Worm (Caenorhabditis elegans) whole organism, L4 larva: ENCODE data around the gene Y45F10B.12.
"Not testable (repeated sequence)": the region's sequence is repeated elsewhere in the genome, so short reads cannot be mapped to it uniquely, and the experiment has no call there.

Experiments used
- F44E2.7 ChIP-seq: fragments of 200-800 bp; sonication (Bioruptor generic); IDR thresholded peaks from 2 replicates; pipeline ENCODE4 v2.1.2; 2022; ENCODE audit warnings: missing genetic modification characterization, missing compliant biosample characterization
- T26A8.4 ChIP-seq: fragments of 200-800 bp; sonication (Bioruptor generic); IDR thresholded peaks from 2 replicates; pipeline ENCODE4 v1.3.6; 2022; ENCODE audit warnings: missing genetic modification characterization, missing compliant biosample characterization
- Y105C5A.15 ChIP-seq: fragments of 200-800 bp; sonication (Bioruptor generic); IDR thresholded peaks from 2 replicates; pipeline ENCODE4 v1.3.6; 2022; ENCODE audit warnings: missing genetic modification characterization, missing compliant biosample characterization
- Y48G9A.11 ChIP-seq: fragments of 200-800 bp; sonication (Bioruptor generic); IDR thresholded peaks from 2 replicates; pipeline ENCODE4 v1.3.6; 2022; ENCODE audit warnings: missing genetic modification reagents, missing genetic modification characterization, missing compliant biosample characterization
- ZK337.2 ChIP-seq: fragments of 200-800 bp; sonication (Bioruptor generic); IDR thresholded peaks from 2 replicates; pipeline ENCODE4 v1.3.6; 2022; ENCODE audit warnings: missing genetic modification reagents, missing genetic modification characterization, missing compliant biosample characterization
- ZK546.5 ChIP-seq, 2 experiments: sonication (generic microtip); optimal IDR thresholded peaks; 2 replicates each; lab custom pipeline; 2017; ENCODE audit warnings: missing biosample characterization in 2 of 2, missing genetic modification characterization in 2 of 2
- aha-1 ChIP-seq: fragments of 150-350 bp; peaks from one replicate; lab custom pipeline; 2014; ENCODE audit warnings: missing biosample characterization, missing genetic modification characterization
- ama-1 ChIP-seq: fragments of 150-350 bp; optimal IDR thresholded peaks from 2 replicates; lab custom pipeline; 2014; ENCODE audit warnings: inconsistent platforms, mixed read lengths
- ceh-20 ChIP-seq: fragments of 200-800 bp; sonication (Bioruptor generic); IDR thresholded peaks from 2 replicates; pipeline ENCODE4 v1.3.6; 2022; ENCODE audit warnings: missing genetic modification reagents, missing genetic modification characterization, missing compliant biosample characterization
- ceh-28 ChIP-seq: fragments of 150-350 bp; optimal IDR thresholded peaks from 2 replicates; lab custom pipeline; 2014; ENCODE audit warnings: missing biosample characterization, missing genetic modification reagents, missing genetic modification characterization
- ceh-32 ChIP-seq: sonication (generic microtip); optimal IDR thresholded peaks from 2 replicates; lab custom pipeline; 2016; ENCODE audit warnings: mild to moderate bottlenecking, missing genetic modification characterization, missing compliant biosample characterization; ENCODE audit not compliant: poor library complexity
- daf-8 ChIP-seq: fragments of 200-800 bp; sonication (Bioruptor generic); IDR thresholded peaks from 2 replicates; pipeline ENCODE4 v1.3.6; 2022; ENCODE audit warnings: missing genetic modification characterization, missing compliant biosample characterization
- dmd-6 ChIP-seq: fragments of 200-800 bp; sonication (Bioruptor generic); IDR thresholded peaks from 2 replicates; pipeline ENCODE4 v1.3.6; 2022; ENCODE audit warnings: missing genetic modification reagents, missing genetic modification characterization, missing compliant biosample characterization
- fkh-10 ChIP-seq: fragments of 150-350 bp; optimal IDR thresholded peaks from 2 replicates; lab custom pipeline; 2014; ENCODE audit warnings: missing biosample characterization, missing genetic modification reagents, missing genetic modification characterization
- lin-1 ChIP-seq: fragments of 200-800 bp; sonication (Bioruptor generic); IDR thresholded peaks from 2 replicates; pipeline ENCODE4 v1.3.6; 2022; ENCODE audit warnings: missing genetic modification reagents, missing genetic modification characterization, missing compliant biosample characterization
- lin-13 ChIP-seq: fragments of 150-350 bp; optimal IDR thresholded peaks from 2 replicates; lab custom pipeline; 2014; ENCODE audit warnings: missing biosample characterization, missing genetic modification reagents, missing genetic modification characterization
- lin-15B ChIP-seq: fragments of 150-350 bp; sonication (generic microtip); optimal IDR thresholded peaks from 3 replicates; lab custom pipeline; 2014; ENCODE audit warnings: missing biosample characterization, missing genetic modification characterization
- madf-5 ChIP-seq, 2 experiments: fragments of 200-800 bp; sonication (Bioruptor generic); IDR thresholded peaks; 2 replicates each; pipeline ENCODE4 v1.3.6; 2022; ENCODE audit warnings: missing compliant biosample characterization in 2 of 2, missing genetic modification characterization in 2 of 2
- madf-9 ChIP-seq: fragments of 200-800 bp; sonication (Bioruptor generic); conservative IDR thresholded peaks from 2 replicates; pipeline ENCODE4 v1.3.6; 2022; ENCODE audit warnings: missing genetic modification reagents, missing genetic modification characterization, missing compliant biosample characterization
- nhr-10 ChIP-seq: fragments of 150-350 bp; optimal IDR thresholded peaks from 2 replicates; lab custom pipeline; 2014; ENCODE audit warnings: missing biosample characterization, missing genetic modification characterization
- nhr-102 ChIP-seq: sonication (generic microtip); optimal IDR thresholded peaks from 2 replicates; lab custom pipeline; 2016; ENCODE audit warnings: mild to moderate bottlenecking, missing genetic modification characterization, moderate library complexity, missing compliant biosample characterization
- nhr-25 ChIP-seq: sonication (generic microtip); optimal IDR thresholded peaks from 2 replicates; lab custom pipeline; 2017; ENCODE audit warnings: missing genetic modification characterization, mild to moderate bottlenecking, missing compliant biosample characterization, antibody characterized with exemption, moderate library complexity, borderline replicate concordance; ENCODE audit not compliant: insufficient read depth
- nhr-42 ChIP-seq: fragments of 200-800 bp; sonication (Bioruptor generic); IDR thresholded peaks from 2 replicates; pipeline ENCODE4 v1.3.6; 2022; ENCODE audit warnings: missing genetic modification characterization, missing compliant biosample characterization
- nhr-77 ChIP-seq: fragments of 150-350 bp; optimal IDR thresholded peaks from 2 replicates; lab custom pipeline; 2014; ENCODE audit warnings: missing biosample characterization, missing genetic modification characterization
- pha-4 ChIP-seq, 2 experiments: fragments of 150-350 bp in 1 of 2; fragments of 200-800 bp in 1 of 2; sonication (Bioruptor generic) in 1 of 2; IDR thresholded peaks in 1 of 2; optimal IDR thresholded peaks in 1 of 2; 2 replicates each; pipeline versions ENCODE4 v1.3.6 to Lab custom; 2014 to 2022; ENCODE audit warnings: missing genetic modification characterization in 2 of 2, missing genetic modification reagents in 2 of 2, missing biosample characterization in 1 of 2, missing compliant biosample characterization in 1 of 2
- php-3 ChIP-seq: fragments of 200-800 bp; sonication (Bioruptor generic); IDR thresholded peaks from 2 replicates; pipeline ENCODE4 v1.3.6; 2022; ENCODE audit warnings: missing genetic modification reagents, missing genetic modification characterization, missing compliant biosample characterization
- sdz-12 ChIP-seq: fragments of 200-800 bp; sonication (Bioruptor generic); optimal IDR thresholded peaks from 2 replicates; lab custom pipeline; 2018; ENCODE audit warnings: mild to moderate bottlenecking, missing genetic modification characterization, missing compliant biosample characterization
- set-16 ChIP-seq: fragments of 200-800 bp; sonication (Bioruptor generic); IDR thresholded peaks from 2 replicates; pipeline ENCODE4 v1.3.6; 2022; ENCODE audit warnings: missing genetic modification reagents, missing genetic modification characterization, missing compliant biosample characterization
- snpc-4 ChIP-seq: fragments of 150-350 bp; optimal IDR thresholded peaks from 2 replicates; lab custom pipeline; 2014; ENCODE audit warnings: missing biosample characterization, missing genetic modification characterization
- spr-3 ChIP-seq: fragments of 200-800 bp; sonication (Bioruptor generic); optimal IDR thresholded peaks from 2 replicates; lab custom pipeline; 2018; ENCODE audit warnings: mild to moderate bottlenecking, missing genetic modification characterization, missing compliant biosample characterization
- tag-97 ChIP-seq: fragments of 200-800 bp; sonication (Bioruptor generic); IDR thresholded peaks from 2 replicates; pipeline ENCODE4 v1.3.6; 2022; ENCODE audit warnings: missing genetic modification characterization, missing compliant biosample characterization
- tra-1 ChIP-seq: fragments of 200-800 bp; sonication (Bioruptor generic); IDR thresholded peaks from 2 replicates; pipeline ENCODE4 v1.3.6; 2022; ENCODE audit warnings: missing genetic modification reagents, missing genetic modification characterization, missing compliant biosample characterization
- unc-39 ChIP-seq: sonication (generic microtip); optimal IDR thresholded peaks from 2 replicates; lab custom pipeline; 2017; ENCODE audit warnings: missing biosample characterization, missing genetic modification characterization
- unc-62 ChIP-seq, 3 experiments: fragments of 150-350 bp in 1 of 3; sonication (generic microtip); optimal IDR thresholded peaks in 2 of 3; peaks in 1 of 3; 1 replicate in 1 of 3; 2 replicates in 2 of 3; lab custom pipeline; 2014 to 2017; ENCODE audit warnings: missing biosample characterization in 3 of 3, missing genetic modification characterization in 3 of 3, missing genetic modification reagents in 3 of 3, missing genotype in 1 of 3
- zfp-3 ChIP-seq: fragments of 200-800 bp; sonication (Bioruptor generic); conservative IDR thresholded peaks from 2 replicates; pipeline ENCODE4 v1.3.6; 2022; ENCODE audit warnings: missing genetic modification reagents, missing genetic modification characterization, missing compliant biosample characterization

Gene Y45F10B.12

DNA sequence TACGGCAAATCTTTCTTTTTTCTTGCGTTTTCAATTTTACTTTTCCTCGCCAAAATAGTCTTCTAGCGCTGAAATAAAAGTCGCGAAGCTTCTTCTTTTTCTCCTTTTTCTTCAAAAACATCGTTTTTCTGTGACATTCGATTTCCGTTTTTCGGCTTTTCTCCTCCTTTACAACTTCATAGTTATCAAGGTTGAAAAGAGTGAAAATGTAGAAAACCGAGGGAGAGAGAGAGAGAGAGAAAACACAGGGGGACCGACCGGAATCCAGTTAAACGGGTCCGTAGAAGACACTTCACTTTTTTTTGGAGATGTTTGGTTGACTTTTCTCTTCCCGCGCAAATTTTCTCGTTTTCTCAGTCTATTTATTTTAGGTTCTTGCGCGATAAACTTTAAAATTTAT is 23.0 kb upstream of the Y45F10B.12 start:
- TF ChIP-seq madf-9 = no peak
- no peak for TF ChIP-seq nhr-77 (tag; lab: Kevin White, UChicago)
- no peak for TF ChIP-seq ceh-20
- no peak for TF ChIP-seq dmd-6 (GFP tag; lab: Robert Waterston, UW)
- TF ChIP-seq nhr-102 (tag; lab: Kevin White, UChicago) = no peak
- TF ChIP-seq ceh-32 (tag; lab: Kevin White, UChicago) = no peak
- TF ChIP-seq fkh-10 (GFP tag; lab: Kevin White, UChicago) = peak; percentile 77
- TF ChIP-seq nhr-25 (tag; lab: Kevin White, UChicago) = no peak

DNA sequence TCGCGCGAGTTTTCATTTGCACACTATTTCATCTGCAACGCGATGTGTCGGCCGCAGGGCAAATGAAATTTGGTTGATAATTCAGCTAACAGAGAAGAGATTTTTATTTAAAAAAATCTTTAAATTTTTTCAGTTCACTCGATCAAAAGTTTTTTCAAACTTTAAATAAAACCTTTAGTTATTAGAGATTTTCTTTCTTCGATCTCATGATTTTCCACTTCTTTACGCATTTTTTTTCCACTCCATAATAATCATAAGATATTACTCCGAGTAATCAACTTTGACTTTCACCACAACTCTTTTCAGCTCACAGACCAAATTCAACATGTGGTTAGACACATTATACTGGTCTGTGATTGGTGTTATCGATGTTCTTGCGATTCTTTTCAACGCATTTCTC is 12.5 kb upstream of the Y45F10B.12 start, which contains the start of gene srd-10:
srd-10 (plus strand) TSS at position 301 of the 400 bp plus-strand sequence.
- TF ChIP-seq nhr-42 = no peak
- peak; percentile 46 for TF ChIP-seq aha-1 (tag; lab: Kevin White, UChicago)

DNA sequence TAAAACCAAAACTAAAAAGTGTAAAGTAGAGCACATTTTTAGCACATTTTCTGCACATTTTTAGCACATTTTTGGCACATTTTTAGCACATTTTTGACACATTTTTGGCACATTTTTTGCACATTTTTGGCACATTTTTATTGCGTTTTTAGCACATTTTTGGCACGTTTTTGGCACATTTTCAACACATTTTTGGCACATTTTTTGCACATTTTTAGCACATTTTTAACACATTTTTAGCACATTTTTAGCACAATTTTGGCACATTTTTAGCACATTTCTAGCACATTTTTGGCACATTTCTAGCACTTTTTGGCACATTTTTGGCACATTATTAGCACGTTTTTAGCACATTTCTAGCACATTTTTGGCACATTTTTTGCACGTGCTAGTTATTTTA is 11.6 kb upstream of the Y45F10B.12 start:
- TF ChIP-seq unc-62 (GFP tag; optimal IDR thresholded peaks at IDR 0.05 in 1 of 2; lab: Kevin White, UChicago) = peak in 1 of 2 experiments; percentile 76
- TF ChIP-seq unc-62 (tag; optimal IDR thresholded peaks at IDR 0.05; lab: Kevin White, UChicago) = no peak
- no peak for TF ChIP-seq pha-4 (GFP tag; IDR thresholded peaks at IDR 0.05; lab: Robert Waterston, UW)
- TF ChIP-seq pha-4 (tag; optimal IDR thresholded peaks at IDR 0.05; lab: Kevin White, UChicago) = no peak
- peak; percentile 94 for TF ChIP-seq nhr-102 (tag; lab: Kevin White, UChicago)

DNA sequence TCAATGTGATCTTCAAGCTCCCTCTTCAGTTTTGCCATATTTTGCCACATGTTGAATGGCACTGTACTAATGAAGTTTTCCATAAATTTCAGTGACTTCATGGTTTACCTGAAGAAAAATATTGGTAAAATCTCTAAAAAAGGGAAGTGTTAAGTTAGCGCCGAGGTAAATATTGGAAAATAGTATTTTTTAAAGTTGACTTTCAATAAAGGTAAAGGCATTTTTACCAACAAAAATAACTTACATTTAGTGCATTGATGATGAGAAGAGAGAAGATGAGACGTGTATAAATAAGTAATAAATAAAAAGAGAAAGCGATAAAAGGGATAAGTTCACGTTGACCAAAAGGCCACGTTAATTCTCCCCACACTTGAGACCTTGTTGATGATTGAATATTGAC is 9.1 kb upstream of the Y45F10B.12 start, which contains the start of gene Y45F10B.8:
Y45F10B.8 (minus strand) TSS at position 101 of the 400 bp plus-strand sequence.
- not testable (repeated sequence) for TF ChIP-seq lin-1 (GFP tag; lab: Robert Waterston, UW); Y48G9A.11 (GFP tag; lab: Robert Waterston, UW); T26A8.4

DNA sequence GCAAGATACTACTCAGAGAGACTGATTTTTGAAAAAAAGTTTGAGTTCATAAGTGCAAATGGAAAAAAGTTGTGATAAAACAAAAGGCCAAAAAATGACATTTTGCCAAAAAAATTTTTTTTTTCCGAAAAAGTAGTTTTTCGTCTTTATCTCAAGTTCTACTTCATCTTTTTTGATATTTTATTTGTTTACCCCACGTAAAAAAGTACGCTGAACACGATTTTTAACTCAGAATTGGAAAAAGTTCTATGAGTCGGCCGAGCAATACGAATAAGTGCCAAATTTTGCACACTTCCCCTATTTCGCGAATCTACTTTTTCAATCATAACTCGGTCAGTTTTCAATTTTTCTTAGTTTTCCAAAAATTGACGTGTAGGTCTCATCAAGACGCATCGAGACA is 8.3 kb upstream of the Y45F10B.12 start, which contains the start of gene sru-16:
sru-16 (plus strand) TSS at position 301 of the 400 bp plus-strand sequence.
- not testable (repeated sequence) for TF ChIP-seq ama-1 (lab: Kevin White, UChicago); tra-1 (GFP tag; lab: Robert Waterston, UW); nhr-42

DNA sequence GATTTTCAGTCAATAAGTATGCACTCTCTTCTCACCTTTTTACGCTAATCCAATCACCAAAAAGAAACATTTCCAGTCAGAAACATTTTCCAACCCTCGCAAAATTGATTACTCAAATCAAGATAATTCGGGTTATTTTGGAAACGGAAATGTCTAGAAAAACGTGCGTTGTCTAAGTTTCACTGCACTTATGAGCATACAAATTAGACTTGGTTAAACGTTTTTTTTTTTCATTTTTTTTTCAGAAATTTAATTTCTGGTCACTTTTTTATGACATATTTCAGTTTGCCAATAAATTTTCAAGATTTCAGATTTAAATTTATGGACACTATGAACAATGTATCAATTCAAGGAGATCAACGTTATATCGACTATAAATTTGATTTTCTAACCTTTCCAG is 4.4 kb upstream of the Y45F10B.12 start, which contains the start of gene sru-12:
sru-12 (plus strand) TSS at position 301 of the 400 bp plus-strand sequence.
- TF ChIP-seq sdz-12 (GFP tag; lab: Kevin White, UChicago) = no peak
- TF ChIP-seq ZK337.2 (GFP tag; lab: Robert Waterston, UW) = no peak
- no peak for TF ChIP-seq nhr-10 (tag; lab: Kevin White, UChicago)
- no peak for TF ChIP-seq snpc-4 (tag; lab: Kevin White, UChicago)
- TF ChIP-seq set-16 (GFP tag; lab: Robert Waterston, UW) = no peak
- no peak for TF ChIP-seq ceh-28 (tag; lab: Kevin White, UChicago)
- no peak for TF ChIP-seq zfp-3 (GFP tag; lab: Robert Waterston, UW)
- no peak for TF ChIP-seq ZK546.5 (tag; optimal IDR thresholded peaks at IDR 0.05; lab: Kevin White, UChicago)
- no peak for TF ChIP-seq spr-3 (GFP tag; lab: Kevin White, UChicago)
- TF ChIP-seq php-3 (GFP tag; lab: Robert Waterston, UW) = no peak
- TF ChIP-seq lin-13 = no peak
- TF ChIP-seq madf-5 (GFP tag; IDR thresholded peaks at IDR 0.05; lab: Robert Waterston, UW) = no peak
- no peak for TF ChIP-seq F44E2.7 (GFP tag; lab: Robert Waterston, UW)
- no peak for TF ChIP-seq daf-8 (GFP tag; lab: Robert Waterston, UW)
- TF ChIP-seq lin-15B (tag; lab: Kevin White, UChicago) = no peak
- no peak for TF ChIP-seq unc-39
- TF ChIP-seq Y105C5A.15 (GFP tag; lab: Robert Waterston, UW) = no peak
- no peak for TF ChIP-seq tag-97 (GFP tag; lab: Robert Waterston, UW)
